Worm (Caenorhabditis elegans) whole organism, late embryonic: Measurements from ENCODE around the gene C04E12.5.

Source experiments
- F13H6.1 ChIP-seq: sonication (generic microtip); optimal IDR thresholded peaks from 2 replicates; lab custom pipeline; 2016; ENCODE audit warnings: missing genetic modification characterization, missing compliant biosample characterization
- Y22D7AL.16 ChIP-seq: sonication (generic microtip); optimal IDR thresholded peaks from 2 replicates; lab custom pipeline; 2016; ENCODE audit warnings: missing genetic modification characterization, missing compliant biosample characterization
- ama-1 ChIP-seq: fragments of 150-350 bp; optimal IDR thresholded peaks from 2 replicates; lab custom pipeline; 2014
- ceh-48 ChIP-seq: sonication (generic microtip); optimal IDR thresholded peaks from 2 replicates; lab custom pipeline; 2016; ENCODE audit warnings: missing genetic modification characterization, inconsistent platforms, missing compliant biosample characterization
- ceh-6 ChIP-seq: fragments of 200-800 bp; sonication (Bioruptor generic); optimal IDR thresholded peaks from 2 replicates; lab custom pipeline; 2018; ENCODE audit warnings: mild to moderate bottlenecking, missing genetic modification characterization, missing compliant biosample characterization
- elt-4 ChIP-seq: sonication (generic microtip); optimal IDR thresholded peaks from 2 replicates; lab custom pipeline; 2016; ENCODE audit warnings: missing genetic modification characterization, missing compliant biosample characterization
- lin-11 ChIP-seq: fragments of 200-800 bp; sonication (Bioruptor generic); optimal IDR thresholded peaks from 2 replicates; lab custom pipeline; 2018; ENCODE audit warnings: mild to moderate bottlenecking, missing genetic modification characterization, missing compliant biosample characterization
- odd-2 ChIP-seq: sonication (generic microtip); optimal IDR thresholded peaks from 2 replicates; lab custom pipeline; 2017; ENCODE audit warnings: antibody characterized with exemption, mild to moderate bottlenecking, missing genetic modification characterization, missing compliant biosample characterization
- sox-2 ChIP-seq: fragments of 200-800 bp; sonication (Bioruptor generic); IDR thresholded peaks from 2 replicates; pipeline ENCODE4 v1.3.6; 2022; ENCODE audit warnings: missing genetic modification reagents, missing genetic modification characterization, missing compliant biosample characterization

ce11 chrV:3357106-3357505, 1.3 kb upstream of the C04E12.5 start, which contains the start of gene scrm-3:
- no peak for TF ChIP-seq ama-1 (lab: Kevin White, UChicago)
- no peak for TF ChIP-seq ceh-6 (GFP tag; lab: Kevin White, UChicago)
- TF ChIP-seq F13H6.1 (tag; lab: Kevin White, UChicago), result no peak
- TF ChIP-seq lin-11 (tag; lab: Kevin White, UChicago), result no peak
- no peak for TF ChIP-seq sox-2 (GFP tag; lab: Robert Waterston, UW)
- no peak for TF ChIP-seq elt-4 (tag; lab: Kevin White, UChicago)
- TF ChIP-seq odd-2 (tag; lab: Kevin White, UChicago), result no peak
- no peak for TF ChIP-seq ceh-48 (tag; lab: Kevin White, UChicago)
- no peak for TF ChIP-seq Y22D7AL.16 (tag; lab: Kevin White, UChicago)
